Worm (Caenorhabditis elegans) whole organism, L2 larva: ENCODE data around the gene plrg-1.

Source experiments
- C34F6.9 ChIP-seq: fragments of 150-350 bp; optimal IDR thresholded peaks from 2 replicates; lab custom pipeline; 2014; ENCODE audit warnings: missing biosample characterization, missing genetic modification characterization
- F13H6.1 ChIP-seq: sonication (generic microtip); optimal IDR thresholded peaks from 2 replicates; lab custom pipeline; 2016; ENCODE audit warnings: missing genetic modification characterization, missing compliant biosample characterization
- ZK546.5 ChIP-seq: sonication (generic microtip); optimal IDR thresholded peaks from 2 replicates; lab custom pipeline; 2017; ENCODE audit warnings: missing biosample characterization, missing genetic modification characterization
- alr-1 ChIP-seq: fragments of 150-350 bp; optimal IDR thresholded peaks from 2 replicates; lab custom pipeline; 2014; ENCODE audit warnings: missing biosample characterization, missing genetic modification characterization
- aly-2 ChIP-seq: fragments of 150-350 bp; optimal IDR thresholded peaks from 2 replicates; lab custom pipeline; 2014; ENCODE audit warnings: missing biosample characterization, missing genetic modification characterization
- ama-1 ChIP-seq: fragments of 150-350 bp; optimal IDR thresholded peaks from 2 replicates; lab custom pipeline; 2018; ENCODE audit warnings: inconsistent platforms
- blmp-1 ChIP-seq: sonication (generic microtip); optimal IDR thresholded peaks from 2 replicates; lab custom pipeline; 2017; ENCODE audit warnings: missing genetic modification characterization, mild to moderate bottlenecking, missing compliant biosample characterization, antibody characterized with exemption, moderate library complexity; ENCODE audit not compliant: insufficient read depth
- ceh-82 ChIP-seq: fragments of 150-350 bp; optimal IDR thresholded peaks from 2 replicates; lab custom pipeline; 2014; ENCODE audit warnings: missing biosample characterization, missing genetic modification characterization
- crh-2 ChIP-seq: sonication (generic microtip); optimal IDR thresholded peaks from 2 replicates; lab custom pipeline; 2017; ENCODE audit warnings: missing biosample characterization, missing genetic modification characterization
- egl-27 ChIP-seq: sonication (generic microtip); optimal IDR thresholded peaks from 3 replicates; lab custom pipeline; 2017; ENCODE audit warnings: missing biosample characterization, missing genetic modification reagents, missing genetic modification characterization
- elt-1 ChIP-seq: fragments of 150-350 bp; optimal IDR thresholded peaks from 2 replicates; lab custom pipeline; 2014; ENCODE audit warnings: missing biosample characterization, missing genetic modification characterization
- elt-3 ChIP-seq: sonication (generic microtip); optimal IDR thresholded peaks from 2 replicates; lab custom pipeline; 2017; ENCODE audit warnings: missing biosample characterization, missing genetic modification characterization
- fos-1 ChIP-seq: fragments of 150-350 bp; optimal IDR thresholded peaks from 2 replicates; lab custom pipeline; 2014; ENCODE audit warnings: missing biosample characterization, missing genetic modification characterization
- gmeb-1 ChIP-seq: fragments of 150-350 bp; optimal IDR thresholded peaks from 2 replicates; lab custom pipeline; 2014; ENCODE audit warnings: missing biosample characterization, missing genetic modification characterization
- lin-39 ChIP-seq: fragments of 150-350 bp; optimal IDR thresholded peaks from 2 replicates; lab custom pipeline; 2014; ENCODE audit warnings: missing biosample characterization, missing genetic modification reagents, missing genetic modification characterization
- mab-5 ChIP-seq: fragments of 150-350 bp; optimal IDR thresholded peaks from 2 replicates; lab custom pipeline; 2014; ENCODE audit warnings: missing biosample characterization, missing genetic modification characterization
- mbf-1 ChIP-seq: sonication (generic microtip); optimal IDR thresholded peaks from 2 replicates; lab custom pipeline; 2017; ENCODE audit warnings: missing biosample characterization, missing genetic modification characterization
- mdl-1 ChIP-seq, 2 experiments: fragments of 150-350 bp in 1 of 2; sonication (generic microtip) in 1 of 2; optimal IDR thresholded peaks; 2 replicates each; lab custom pipeline; 2017; ENCODE audit warnings: missing biosample characterization in 2 of 2, missing genetic modification characterization in 2 of 2
- nhr-10 ChIP-seq: sonication (generic microtip); optimal IDR thresholded peaks from 2 replicates; lab custom pipeline; 2017; ENCODE audit warnings: missing biosample characterization, missing genetic modification characterization
- nhr-12 ChIP-seq: fragments of 150-350 bp; optimal IDR thresholded peaks from 2 replicates; lab custom pipeline; 2014; ENCODE audit warnings: missing biosample characterization, missing genetic modification characterization
- nhr-129 ChIP-seq: fragments of 150-350 bp; optimal IDR thresholded peaks from 2 replicates; lab custom pipeline; 2014; ENCODE audit warnings: missing biosample characterization, missing genetic modification characterization
- nhr-21 ChIP-seq: fragments of 150-350 bp; optimal IDR thresholded peaks from 2 replicates; lab custom pipeline; 2014; ENCODE audit warnings: missing biosample characterization, missing genetic modification characterization
- nhr-23 ChIP-seq: fragments of 150-350 bp; optimal IDR thresholded peaks from 2 replicates; lab custom pipeline; 2014; ENCODE audit warnings: missing biosample characterization, missing genetic modification reagents, missing genetic modification characterization
- nhr-237 ChIP-seq: fragments of 150-350 bp; optimal IDR thresholded peaks from 2 replicates; lab custom pipeline; 2014; ENCODE audit warnings: missing biosample characterization, missing genetic modification characterization
- nhr-25 ChIP-seq: fragments of 150-350 bp; sonication (generic microtip); optimal IDR thresholded peaks from 3 replicates; lab custom pipeline; 2014; ENCODE audit warnings: missing biosample characterization, missing genetic modification characterization
- nhr-6 ChIP-seq: fragments of 150-350 bp; optimal IDR thresholded peaks from 2 replicates; lab custom pipeline; 2014; ENCODE audit warnings: missing biosample characterization, missing genetic modification characterization
- peb-1 ChIP-seq: fragments of 150-350 bp; optimal IDR thresholded peaks from 2 replicates; lab custom pipeline; 2014; ENCODE audit warnings: missing biosample characterization, missing genetic modification characterization
- skn-1 ChIP-seq: sonication (generic microtip); optimal IDR thresholded peaks from 2 replicates; lab custom pipeline; 2017; ENCODE audit warnings: missing biosample characterization, missing genetic modification characterization
- sma-3 ChIP-seq: sonication (generic microtip); optimal IDR thresholded peaks from 2 replicates; lab custom pipeline; 2016; ENCODE audit warnings: missing genetic modification reagents, missing genetic modification characterization, missing compliant biosample characterization
- sma-9 ChIP-seq, 2 experiments: fragments of 150-350 bp in 1 of 2; sonication (generic microtip) in 1 of 2; optimal IDR thresholded peaks; 2 replicates each; lab custom pipeline; 2014 to 2016; ENCODE audit warnings: missing genetic modification characterization in 2 of 2, mild to moderate bottlenecking in 1 of 2, missing biosample characterization in 1 of 2, missing compliant biosample characterization in 1 of 2, missing genetic modification reagents in 1 of 2, moderate library complexity in 1 of 2
- snpc-4 ChIP-seq: fragments of 150-350 bp; optimal IDR thresholded peaks from 2 replicates; lab custom pipeline; 2014; ENCODE audit warnings: missing biosample characterization, missing genetic modification characterization
- unc-39 ChIP-seq: fragments of 150-350 bp; optimal IDR thresholded peaks from 2 replicates; lab custom pipeline; 2014; ENCODE audit warnings: missing biosample characterization, missing genetic modification characterization
- unc-55 ChIP-seq: fragments of 150-350 bp; sonication (generic microtip); optimal IDR thresholded peaks from 3 replicates; lab custom pipeline; 2014; ENCODE audit warnings: missing biosample characterization, missing genetic modification reagents, missing genetic modification characterization
- unc-62 ChIP-seq: fragments of 150-350 bp; optimal IDR thresholded peaks from 2 replicates; lab custom pipeline; 2014; ENCODE audit warnings: missing biosample characterization, missing genetic modification reagents, missing genetic modification characterization
- ztf-1 ChIP-seq: fragments of 200-800 bp; sonication (Bioruptor generic); conservative IDR thresholded peaks from 2 replicates; pipeline ENCODE4 v1.3.6; 2022; ENCODE audit warnings: missing genetic modification characterization, missing compliant biosample characterization
- ztf-4 ChIP-seq: fragments of 150-350 bp; optimal IDR thresholded peaks from 2 replicates; lab custom pipeline; 2014; ENCODE audit warnings: missing biosample characterization, missing genetic modification characterization

Gene plrg-1

ce11 chrV:10792775-10793174 is 14.9 kb downstream of the plrg-1 start, which contains the start of gene D1054.10:
TSS of gene D1054.10 (minus strand) at chrV:10792875.
- TF ChIP-seq ama-1 (lab: Kevin White, UChicago): no peak
- TF ChIP-seq mdl-1 (tag; optimal IDR thresholded peaks at IDR 0.05; lab: Kevin White, UChicago): no peak

- TF ChIP-seq nhr-237 (tag; lab: Kevin White, UChicago): no peak
- no peak for TF ChIP-seq nhr-10
- no peak for TF ChIP-seq nhr-6 (tag; lab: Kevin White, UChicago)
- TF ChIP-seq ztf-1: no peak
- TF ChIP-seq nhr-12 (tag; lab: Kevin White, UChicago): no peak
- TF ChIP-seq blmp-1: no peak
- TF ChIP-seq snpc-4 (tag; lab: Kevin White, UChicago): no peak
- TF ChIP-seq egl-27 (tag; lab: Kevin White, UChicago): no peak
- no peak for TF ChIP-seq ama-1 (lab: Kevin White, UChicago)
- TF ChIP-seq lin-39: no peak
- no peak for TF ChIP-seq unc-62 (GFP tag; lab: Kevin White, UChicago)
- TF ChIP-seq F13H6.1: no peak
- TF ChIP-seq, all 48 proteins: peak for 0
These were observed 16.8 kb downstream of the plrg-1 start, which contains the start of gene D1054.9 for ce11 chrV:10790921-10791320. TSS of gene D1054.9 (minus strand) at chrV:10791057.

- TF ChIP-seq gmeb-1 (tag; lab: Kevin White, UChicago): no peak
- no peak for TF ChIP-seq elt-1 (tag; lab: Kevin White, UChicago)
- TF ChIP-seq nhr-23 (tag; lab: Kevin White, UChicago): no peak
- TF ChIP-seq nhr-21 (tag; lab: Kevin White, UChicago): no peak
- no peak for TF ChIP-seq ZK546.5 (tag; lab: Kevin White, UChicago)
- TF ChIP-seq elt-3 (tag; lab: Kevin White, UChicago): no peak
These were observed 23.7 kb downstream of the plrg-1 start, which contains the start of gene D1054.8 for ce11 chrV:10784011-10784410. TSS of gene D1054.8 (plus strand) at chrV:10784311.

- TF ChIP-seq fos-1 (peak; percentile 92), elt-1 (tag; lab: Kevin White, UChicago) (no peak), crh-2 (peak; percentile 45), blmp-1 (no peak), sma-9 (GFP tag; optimal IDR thresholded peaks at IDR 0.05; lab: Kevin White, UChicago) (peak; percentile 83), sma-9 (tag; optimal IDR thresholded peaks at IDR 0.05; lab: Kevin White, UChicago) (no peak), gmeb-1 (tag; lab: Kevin White, UChicago) (peak; percentile 1), alr-1 (tag; lab: Kevin White, UChicago) (no peak)
These were observed 31.1 kb downstream of the plrg-1 start, which contains the start of gene D1054.5 for ce11 chrV:10776528-10777055. TSS of gene D1054.5 (minus strand) at chrV:10776578.

- no peak for TF ChIP-seq nhr-25 (tag; lab: Kevin White, UChicago)
- no peak for TF ChIP-seq nhr-129 (tag; lab: Kevin White, UChicago)
- TF ChIP-seq skn-1 (tag; lab: Kevin White, UChicago): no peak
- no peak for TF ChIP-seq ceh-82 (tag; lab: Kevin White, UChicago)
- TF ChIP-seq peb-1: no peak
- no peak for TF ChIP-seq mbf-1 (tag; lab: Kevin White, UChicago)
- no peak for TF ChIP-seq nhr-21 (tag; lab: Kevin White, UChicago)
- no peak for TF ChIP-seq nhr-12 (tag; lab: Kevin White, UChicago)
- no peak for TF ChIP-seq nhr-23 (tag; lab: Kevin White, UChicago)
- TF ChIP-seq blmp-1: no peak
These were observed 34.5 kb downstream of the plrg-1 start for ce11 chrV:10773216-10773615.

ce11 chrV:10771390-10771789 is 36.3 kb downstream of the plrg-1 start, which contains the start of gene D1054.3:
TSS of gene D1054.3 (plus strand) at chrV:10771451.
- TF ChIP-seq F13H6.1 (no peak), mab-5 (tag; lab: Kevin White, UChicago) (no peak), nhr-12 (tag; lab: Kevin White, UChicago) (no peak), unc-55 (no peak), alr-1 (tag; lab: Kevin White, UChicago) (no peak), egl-27 (tag; lab: Kevin White, UChicago) (no peak), ztf-4 (tag; lab: Kevin White, UChicago) (no peak), elt-1 (tag; lab: Kevin White, UChicago) (no peak), unc-39 (tag; lab: Kevin White, UChicago) (no peak), mdl-1 (tag; optimal IDR thresholded peaks at IDR 0.05; lab: Kevin White, UChicago) (no peak), C34F6.9 (tag; lab: Kevin White, UChicago) (no peak), sma-3 (GFP tag; lab: Kevin White, UChicago) (no peak), aly-2 (no peak), nhr-21 (tag; lab: Kevin White, UChicago) (no peak)
